Worm (Caenorhabditis elegans): Measurements from ENCODE around the gene glb-29.

Gene glb-29

DNA sequence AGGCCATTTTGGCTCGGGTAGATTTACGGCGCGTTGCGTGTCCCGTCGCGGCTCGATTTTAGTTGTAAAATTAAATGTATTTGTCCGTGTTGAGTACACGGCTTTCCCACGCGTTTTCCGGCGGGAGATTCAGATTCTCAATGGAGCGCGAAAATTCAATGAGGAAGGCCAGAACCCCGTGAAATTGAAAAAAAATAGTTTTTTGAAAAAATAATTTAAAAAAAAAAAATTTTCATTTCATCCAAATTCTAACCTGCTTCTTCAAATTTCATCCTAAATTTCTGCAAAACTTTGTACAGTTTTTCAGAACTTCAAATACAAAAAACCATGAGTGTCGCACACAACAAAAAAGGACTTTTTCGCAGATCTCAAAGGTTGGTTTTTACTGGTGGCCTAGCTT lies at the start of gene glb-29:
TSS of gene glb-29 (plus strand) at position 301 of the 400 bp plus-strand sequence.
- TF ChIP-seq unc-62 (GFP tag; optimal IDR thresholded peaks at IDR 0.05) = no peak

DNA sequence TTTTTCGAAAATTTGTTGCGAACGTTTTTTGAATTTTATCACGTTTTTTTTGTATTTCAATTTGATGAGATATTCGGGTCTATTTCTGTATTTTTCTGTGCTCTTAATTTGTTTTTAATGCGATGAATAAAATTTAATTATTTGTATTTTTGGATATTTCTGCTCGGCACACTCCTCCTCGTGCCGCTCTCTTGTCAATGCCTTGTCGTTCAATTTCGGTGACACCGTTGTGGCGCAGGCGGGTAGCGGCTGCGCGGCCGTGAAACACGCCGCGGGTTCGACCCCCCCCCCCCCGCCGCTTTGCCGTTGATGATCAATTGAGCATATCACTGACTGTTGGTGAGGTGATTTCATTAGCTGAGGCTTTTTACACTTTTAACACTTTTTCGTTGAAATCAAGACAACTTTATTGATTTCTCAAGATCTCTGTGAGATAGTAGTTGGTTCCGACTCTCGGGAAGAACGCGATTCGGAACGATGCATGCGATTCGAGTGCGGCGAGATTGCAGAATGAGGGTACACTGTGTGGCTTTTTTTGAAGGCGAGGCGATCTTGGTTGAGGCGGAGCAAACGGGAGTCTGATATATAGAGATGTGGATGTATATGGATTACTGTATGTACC lies 48.2 kb upstream of the glb-29 start:
- no peak for TF ChIP-seq unc-62 (GFP tag; optimal IDR thresholded peaks at IDR 0.05)

DNA sequence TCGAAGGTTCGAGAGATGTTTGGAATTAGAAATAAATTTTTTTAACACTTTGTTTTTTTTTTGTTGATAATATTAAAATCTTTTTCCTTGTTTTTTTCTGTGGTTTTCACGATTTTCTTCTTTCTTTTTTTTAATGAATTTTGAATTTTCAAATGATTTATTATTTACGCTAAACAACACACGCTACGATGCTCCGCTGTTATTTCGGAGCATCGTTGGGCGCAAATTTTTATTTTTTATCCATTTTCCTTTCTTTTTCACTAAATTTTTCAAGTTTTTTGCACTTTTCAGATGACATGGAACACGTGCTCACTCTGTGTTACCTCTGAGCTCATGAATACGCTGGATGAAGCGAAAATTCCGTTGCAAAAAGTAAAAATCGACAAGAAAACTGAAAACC lies 46.8 kb upstream of the glb-29 start, which contains the start of the genes W03C9.1 and W03C9.2:
TSS of gene W03C9.1 (minus strand) at position 46 of the 400 bp plus-strand sequence.
TSS of gene W03C9.2 (plus strand) at position 286 of the 400 bp plus-strand sequence.
- no peak for TF ChIP-seq unc-62 (GFP tag; optimal IDR thresholded peaks at IDR 0.05)

DNA sequence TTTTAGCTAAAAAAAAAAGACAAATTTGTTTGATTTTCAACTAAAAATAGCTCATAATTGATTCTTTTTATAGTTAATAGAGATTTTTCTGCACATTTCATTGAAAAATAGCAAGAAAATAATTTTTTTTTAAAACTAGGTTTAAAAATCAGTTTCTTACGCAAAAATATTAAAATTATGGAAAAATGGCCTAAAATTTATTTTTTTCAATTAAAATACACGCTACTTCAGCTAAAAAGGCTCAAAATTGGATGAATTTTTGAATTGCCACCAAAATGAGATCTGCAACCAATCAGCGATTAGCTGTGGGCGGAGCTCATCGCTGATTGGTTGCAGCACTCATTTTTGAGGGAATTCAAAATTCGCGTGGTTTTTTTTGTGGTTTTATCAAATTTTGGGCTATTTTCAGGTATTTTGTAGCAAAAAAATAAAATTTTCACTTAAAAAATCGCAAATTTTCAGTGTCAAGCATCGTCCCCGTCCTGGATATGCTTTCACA lies 45.7 kb upstream of the glb-29 start:
- TF ChIP-seq unc-62 (GFP tag; optimal IDR thresholded peaks at IDR 0.05) = no peak

DNA sequence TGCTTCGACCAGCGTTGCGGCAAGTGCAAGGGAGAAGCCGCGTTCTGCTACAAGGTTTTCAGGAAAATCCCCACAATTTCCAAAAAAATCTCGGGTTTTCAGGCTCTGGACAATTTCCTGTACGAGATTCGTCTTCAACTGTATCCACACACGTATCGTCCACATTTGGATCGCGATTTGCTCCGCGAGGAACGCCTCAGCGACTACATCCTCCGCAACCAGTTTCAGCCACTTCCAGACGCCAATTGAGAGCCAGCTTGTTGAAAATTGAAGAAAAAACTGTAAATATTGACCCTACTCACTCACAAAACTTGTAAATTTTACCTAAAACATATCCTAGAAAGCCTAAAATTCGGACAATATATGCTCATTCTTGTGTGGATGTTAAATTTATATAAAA lies 44.0 kb upstream of the glb-29 start:
- TF ChIP-seq unc-62 (GFP tag; optimal IDR thresholded peaks at IDR 0.05) = no peak

DNA sequence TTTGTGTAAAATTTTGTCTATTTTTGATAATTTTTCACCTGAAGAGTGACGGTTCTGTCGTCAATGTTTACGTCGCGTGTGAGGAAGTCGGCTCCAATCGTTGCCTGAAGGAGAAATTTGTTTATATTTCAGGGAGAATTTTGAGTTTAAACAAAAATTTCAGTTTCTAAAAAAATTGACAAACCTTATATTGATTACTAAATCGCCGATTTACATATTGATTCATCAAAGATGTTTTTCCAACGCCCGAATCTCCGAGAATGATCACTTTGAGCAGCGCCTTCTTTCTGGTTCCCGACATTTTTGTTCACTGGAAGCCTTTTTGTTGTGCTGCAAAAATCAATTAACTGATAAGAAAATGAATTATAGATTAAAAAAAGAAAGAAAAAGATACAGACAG lies 42.3 kb upstream of the glb-29 start, which contains the start of gene rab-7:
TSS of gene rab-7 (minus strand) at position 330 of the 400 bp plus-strand sequence.
- TF ChIP-seq unc-62 (GFP tag; optimal IDR thresholded peaks at IDR 0.05) = no peak

DNA sequence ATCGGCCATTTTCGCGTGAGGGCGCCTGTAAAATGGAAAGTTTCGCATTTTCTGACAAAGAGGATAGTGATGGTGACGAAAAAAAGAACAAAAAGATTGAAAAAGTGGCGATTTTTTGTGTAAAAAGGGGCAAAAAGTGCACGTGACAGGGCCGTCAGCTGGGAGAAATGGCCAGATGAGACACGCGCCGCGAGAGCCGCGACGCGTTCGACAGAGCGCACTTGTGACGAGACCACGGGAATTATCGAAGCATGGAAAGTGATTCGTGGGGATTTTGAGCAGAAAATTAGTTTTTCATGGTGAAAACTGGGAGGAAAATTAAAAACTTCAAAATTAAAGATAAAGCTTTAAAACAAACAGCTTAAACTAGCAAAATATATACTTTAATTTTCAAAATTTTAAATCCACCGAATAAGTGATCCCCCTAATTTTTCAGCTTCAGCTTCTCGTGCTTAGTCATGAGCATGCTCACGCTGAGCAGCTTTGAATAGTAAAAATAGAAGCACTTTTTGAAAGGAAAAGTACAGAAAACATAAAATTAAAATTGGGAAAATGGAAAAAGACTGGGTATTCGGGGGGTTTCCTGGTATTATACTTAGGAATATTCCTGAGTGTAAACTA lies 41.3 kb upstream of the glb-29 start, which contains the start of gene W03C9.5:
TSS of gene W03C9.5 (minus strand) at position 38 of the 621 bp plus-strand sequence.
- TF ChIP-seq unc-62 (GFP tag; optimal IDR thresholded peaks at IDR 0.05) = no peak

DNA sequence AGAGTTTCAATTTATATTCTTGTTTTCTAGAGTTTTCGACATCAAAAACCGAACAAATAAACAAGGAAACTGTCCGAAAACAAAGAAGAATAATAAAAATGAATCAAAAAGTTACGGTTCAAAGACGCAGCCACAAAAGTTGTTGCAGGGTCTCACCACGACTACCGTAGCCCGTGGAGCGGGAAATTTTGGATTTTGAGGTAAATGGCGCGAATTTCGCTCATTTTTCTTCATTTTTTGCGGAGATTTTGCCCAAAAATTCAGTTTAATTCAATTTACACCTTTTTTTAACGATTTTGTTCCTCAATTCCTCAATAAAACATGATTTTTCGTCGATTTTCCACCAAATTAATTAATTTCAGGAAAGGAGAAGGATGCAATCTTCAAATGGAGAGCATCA lies 40.6 kb upstream of the glb-29 start, which contains the start of gene mex-1:
TSS of gene mex-1 (plus strand) at position 363 of the 400 bp plus-strand sequence.
- no peak for TF ChIP-seq unc-62 (GFP tag; optimal IDR thresholded peaks at IDR 0.05)

DNA sequence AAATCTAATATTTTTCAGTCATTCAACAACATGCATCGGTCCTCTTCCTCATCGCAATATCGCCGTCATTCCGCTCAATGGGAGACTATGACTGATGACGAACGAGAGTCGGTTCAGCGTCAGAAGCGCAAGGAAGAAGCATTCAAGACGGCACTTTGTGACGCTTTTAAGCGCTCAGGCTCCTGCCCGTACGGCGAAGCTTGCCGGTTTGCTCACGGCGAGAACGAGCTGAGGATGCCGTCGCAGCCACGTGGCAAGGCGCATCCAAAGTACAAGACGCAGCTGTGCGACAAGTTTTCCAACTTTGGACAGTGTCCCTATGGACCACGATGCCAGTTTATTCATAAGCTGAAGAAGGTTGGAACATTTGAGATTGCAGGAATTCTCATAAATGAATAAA lies 39.8 kb upstream of the glb-29 start:
- TF ChIP-seq unc-62 (GFP tag; optimal IDR thresholded peaks at IDR 0.05) = no peak

DNA sequence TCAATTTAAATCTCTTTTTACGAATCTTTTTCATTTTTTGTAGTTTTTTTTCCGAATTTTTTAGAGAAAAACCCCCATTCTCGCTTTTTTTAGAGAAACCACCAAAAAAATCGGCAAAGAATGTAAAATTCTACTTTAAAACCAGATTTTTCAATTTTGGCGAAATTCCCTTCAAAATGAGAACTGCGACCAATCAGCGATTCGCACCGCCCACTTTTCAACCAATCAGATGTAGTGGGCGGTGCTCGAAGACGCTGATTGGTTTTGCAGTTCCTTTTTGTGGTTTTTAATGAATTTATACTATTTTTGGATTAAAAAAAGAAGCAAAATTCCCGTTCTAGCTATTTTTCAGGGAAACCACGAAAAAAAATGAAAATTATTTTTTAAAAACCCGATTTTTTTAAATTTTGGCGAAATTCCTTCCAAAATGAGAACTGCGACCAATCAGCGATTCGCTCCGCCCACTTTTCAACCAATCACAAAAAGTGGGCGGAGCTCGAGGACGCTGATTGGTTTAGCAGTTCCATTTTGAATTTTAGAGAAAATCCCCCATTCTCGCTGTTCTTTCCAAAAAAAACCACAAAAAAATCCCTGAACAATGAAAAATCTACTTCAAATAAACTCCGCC lies 37.7 kb upstream of the glb-29 start:
- TF ChIP-seq unc-62 (GFP tag; optimal IDR thresholded peaks at IDR 0.05) = no peak

DNA sequence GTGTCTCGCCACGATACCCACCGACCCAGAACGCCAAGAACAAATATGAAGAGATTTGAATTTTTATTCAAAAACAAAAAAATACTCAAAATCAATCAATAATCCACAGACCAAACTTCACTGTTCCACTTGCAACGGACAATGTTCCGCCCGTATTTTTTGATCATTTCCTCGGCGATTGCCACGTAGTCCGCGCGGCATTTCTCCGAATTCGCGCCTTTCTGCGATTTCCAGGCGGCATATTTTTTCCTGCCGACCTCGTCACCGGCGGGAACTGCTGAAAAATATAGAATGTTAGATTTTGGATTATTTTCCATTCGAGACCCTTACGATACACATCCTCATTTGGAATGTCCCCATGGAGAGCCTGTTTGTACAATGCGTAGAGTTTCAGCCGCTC lies 36.6 kb upstream of the glb-29 start:
- TF ChIP-seq unc-62 (GFP tag; optimal IDR thresholded peaks at IDR 0.05) = no peak

DNA sequence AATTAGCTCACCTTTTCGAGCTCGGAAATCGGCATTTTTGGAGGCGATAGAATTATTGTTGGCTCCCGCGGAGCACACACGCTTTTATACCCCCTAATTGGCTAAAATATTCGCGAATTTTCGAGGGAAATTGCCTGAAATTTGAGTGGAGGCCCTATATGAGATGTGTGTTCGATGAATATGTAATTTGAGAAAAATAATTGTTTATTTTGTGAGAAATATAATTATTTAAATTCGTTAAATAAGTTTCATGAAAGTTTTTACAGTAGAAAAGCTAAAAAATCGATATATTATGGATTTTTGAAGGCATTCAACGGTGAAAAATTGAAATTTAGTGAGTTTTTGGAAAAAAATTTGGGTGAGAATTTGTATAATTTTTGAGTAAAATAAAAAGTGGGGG lies 35.2 kb upstream of the glb-29 start, which contains the start of gene acbp-6:
TSS of gene acbp-6 (minus strand) at position 101 of the 400 bp plus-strand sequence.
- no peak for TF ChIP-seq unc-62 (GFP tag; optimal IDR thresholded peaks at IDR 0.05)

DNA sequence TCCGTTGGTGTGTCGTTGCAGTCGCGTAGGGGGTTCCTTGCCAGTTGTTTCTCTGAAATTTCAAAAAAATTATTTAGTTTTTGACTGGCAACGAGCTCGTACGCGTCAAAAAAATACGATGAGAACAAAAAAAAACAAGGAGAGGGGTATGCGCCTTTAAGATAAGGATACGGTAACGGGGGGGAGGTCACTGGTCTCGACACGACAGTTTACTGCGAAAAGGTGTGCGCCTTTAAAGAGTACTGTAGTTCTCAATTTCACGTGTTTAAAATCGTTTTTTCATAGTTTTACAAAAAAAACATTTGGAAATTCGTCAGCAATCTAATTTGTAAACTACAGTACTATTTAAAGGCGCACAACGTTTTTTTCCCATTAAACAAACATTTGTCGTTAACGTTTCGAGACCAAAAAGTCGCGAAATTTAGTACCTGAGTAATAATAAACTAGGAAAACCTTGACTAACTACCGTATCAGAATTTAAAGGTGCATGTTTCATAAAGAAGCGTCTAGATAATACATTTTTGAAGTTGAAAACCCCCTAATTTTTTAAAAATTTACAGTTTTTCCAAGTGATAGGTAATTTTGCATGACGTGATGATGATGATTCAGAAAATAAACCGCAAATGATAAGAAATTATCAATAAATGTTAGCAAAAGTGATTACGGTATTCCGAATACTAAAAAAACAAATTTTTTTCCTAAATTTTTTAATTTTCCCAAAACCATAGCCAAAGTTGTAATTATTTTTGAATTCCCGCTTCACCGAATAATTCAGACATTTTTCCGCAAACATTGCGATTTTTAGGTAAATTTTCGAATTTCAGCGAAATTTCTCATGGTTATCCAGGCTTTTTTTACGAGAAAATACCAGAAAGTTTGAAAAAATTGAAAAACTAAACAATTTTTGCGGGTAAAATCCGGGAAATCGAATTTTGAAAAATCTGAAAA lies 34.5 kb upstream of the glb-29 start:
- no peak for TF ChIP-seq unc-62 (GFP tag; optimal IDR thresholded peaks at IDR 0.05)

DNA sequence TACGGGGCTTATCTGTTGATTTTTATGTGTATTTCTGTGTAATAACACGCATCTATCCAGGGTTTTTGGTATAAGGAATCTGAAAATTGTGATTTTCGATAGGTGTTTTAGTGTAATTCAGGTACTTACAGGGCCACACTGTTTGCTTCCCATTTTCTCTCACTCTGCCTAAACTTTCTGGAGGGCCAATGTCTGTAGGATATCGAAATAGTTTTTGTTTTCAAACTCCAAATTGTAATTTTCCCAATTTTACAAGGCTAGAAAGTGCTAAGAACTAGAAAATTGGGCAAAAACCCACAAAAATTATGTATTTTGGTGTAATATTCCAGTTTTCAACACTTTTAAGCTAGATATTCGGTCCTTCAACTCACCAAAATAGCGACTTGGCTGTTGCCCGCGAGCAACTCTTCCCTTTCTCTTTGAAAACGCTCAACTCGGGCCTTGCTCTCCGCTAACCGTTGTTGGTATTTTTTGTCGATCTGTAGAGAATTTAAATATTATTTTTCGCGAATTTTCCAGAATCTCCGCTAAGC lies 32.1 kb upstream of the glb-29 start:
- TF ChIP-seq unc-62 (GFP tag; optimal IDR thresholded peaks at IDR 0.05) = no peak

DNA sequence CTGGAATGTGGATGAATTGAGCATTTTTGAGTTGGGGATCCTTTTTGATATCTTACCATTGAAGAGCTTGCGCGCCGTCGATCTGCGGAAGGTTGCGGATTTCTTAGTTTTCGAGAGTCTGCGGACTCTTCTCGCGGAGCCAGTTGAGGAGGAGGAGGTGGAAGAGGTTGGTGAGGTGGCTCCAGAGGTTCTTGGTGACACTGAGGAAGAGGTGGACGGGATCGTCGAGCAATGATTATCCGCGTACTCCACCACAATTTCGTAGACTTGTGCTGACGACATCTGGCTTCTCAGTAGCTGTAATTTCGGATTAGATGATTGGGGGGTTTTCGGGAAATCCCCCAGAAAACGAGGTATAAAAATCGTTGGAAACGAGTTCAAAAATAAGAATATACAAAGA lies 31.5 kb upstream of the glb-29 start, which contains the start of gene Y17G7B.21:
TSS of gene Y17G7B.21 (minus strand) at position 299 of the 400 bp plus-strand sequence.
- TF ChIP-seq unc-62 (GFP tag; optimal IDR thresholded peaks at IDR 0.05) = no peak

Measured in whole organism, dauer.